Worm (Caenorhabditis elegans): ENCODE measurements around the gene Y73C8C.8.

Gene Y73C8C.8

ce11 chrV:3138488-3138887 lies 24.8 kb upstream of the Y73C8C.8 start, which contains the start of the genes irld-3 and F02C9.1:
Gene irld-3, minus strand, starts transcription at chrV:3138588.
Gene F02C9.1, plus strand, starts transcription at chrV:3138703.
- no peak for TF ChIP-seq F39B2.1 (GFP tag; IDR thresholded peaks at IDR 0.05)
- TF ChIP-seq ztf-25 (GFP tag; IDR thresholded peaks at IDR 0.05): no peak
- no peak for TF ChIP-seq ceh-40 (GFP tag; IDR thresholded peaks at IDR 0.05)
- no peak for TF ChIP-seq ceh-91 (GFP tag; IDR thresholded peaks at IDR 0.05)
- TF ChIP-seq madf-6 (GFP tag; IDR thresholded peaks at IDR 0.05): no peak
- no peak for TF ChIP-seq egl-18 (GFP tag; IDR thresholded peaks at IDR 0.05)
- TF ChIP-seq lag-1 (GFP tag; IDR thresholded peaks at IDR 0.05): no peak
- TF ChIP-seq hmg-1.2 (GFP tag; IDR thresholded peaks at IDR 0.05): no peak

DNA sequence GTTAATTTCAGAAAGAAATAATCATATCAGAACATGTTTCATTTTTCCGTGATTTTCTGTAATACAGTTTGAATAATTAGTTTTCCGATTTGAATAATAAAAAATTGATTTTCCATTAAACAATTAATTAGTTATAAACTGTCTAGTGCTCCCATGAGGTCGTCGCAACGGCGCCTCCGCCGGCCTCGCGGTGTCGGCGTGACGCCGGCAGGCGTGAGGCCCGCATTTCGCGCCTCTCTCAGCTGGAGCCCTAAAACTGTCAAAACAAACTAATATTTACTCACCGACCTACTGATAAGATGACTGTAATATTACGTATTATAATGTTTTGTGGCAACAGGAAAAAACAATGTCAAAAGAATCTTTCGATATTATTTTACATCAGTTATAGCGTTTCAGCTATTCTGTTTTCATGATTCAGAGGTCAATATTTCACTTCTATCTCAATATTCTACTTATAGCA lies 19.7 kb upstream of the Y73C8C.8 start, which contains the start of gene F02C9.2:
TSS of gene F02C9.2 (plus strand) at position 413 of the 463 bp plus-strand sequence.
- TF ChIP-seq snpc-4 (GFP tag; optimal IDR thresholded peaks at IDR 0.05) (no peak), snpc-4 (tag; optimal IDR thresholded peaks at IDR 0.05) (no peak), nhr-27 (tag; optimal IDR thresholded peaks at IDR 0.05) (no peak), zfh-2 (GFP tag; conservative IDR thresholded peaks at IDR 0.05) (peak; percentile 81), B0019.2 (GFP tag; conservative IDR thresholded peaks at IDR 0.05) (no peak), mes-4 (tag; optimal IDR thresholded peaks at IDR 0.05) (no peak), egrh-3 (GFP tag; IDR thresholded peaks at IDR 0.05) (peak; percentile 41; the same call in 1 of the 2 replicates), ceh-58 (GFP tag; IDR thresholded peaks at IDR 0.05) (no peak), tbx-9 (tag; optimal IDR thresholded peaks at IDR 0.05; ENCODE audit: borderline replicate concordance) (no peak), rec-8 (tag; optimal IDR thresholded peaks at IDR 0.05) (no peak)

- TF ChIP-seq egrh-3 (GFP tag; IDR thresholded peaks at IDR 0.05) (peak; percentile 98), ztf-28 (GFP tag; IDR thresholded peaks at IDR 0.05) (0 out of 2 replicates have a peak, but pooled peaks have one; percentile 17), F23B12.7 (tag; optimal IDR thresholded peaks at IDR 0.05; ENCODE audit: insufficient read depth) (no peak), sea-2 (GFP tag; IDR thresholded peaks at IDR 0.05) (peak; percentile 45; the same call in 1 of the 2 replicates), dox-1 (GFP tag; IDR thresholded peaks at IDR 0.05) (peak; percentile 13; the same call in 1 of the 2 replicates), hsf-1 (GFP tag; IDR thresholded peaks at IDR 0.05) (no peak), mcd-1 (GFP tag; IDR thresholded peaks at IDR 0.05) (no peak; the same call in 1 of the 2 replicates), nhr-27 (tag; optimal IDR thresholded peaks at IDR 0.05) (no peak), xnd-1 (tag; optimal IDR thresholded peaks at IDR 0.05) (no peak), lin-26 (GFP tag; IDR thresholded peaks at IDR 0.05) (0 out of 2 replicates have a peak, but pooled peaks have one; percentile 47), zfh-2 (GFP tag; conservative IDR thresholded peaks at IDR 0.05) (peak; percentile 97), F10E7.11 (tag; optimal IDR thresholded peaks at IDR 0.05) (peak; percentile 38), egl-18 (GFP tag; IDR thresholded peaks at IDR 0.05) (no peak), bed-2 (GFP tag; IDR thresholded peaks at IDR 0.05) (peak; percentile 22; the same call in 1 of the 2 replicates), lin-40 (tag; optimal IDR thresholded peaks at IDR 0.05) (no peak), B0336.3 (GFP tag; IDR thresholded peaks at IDR 0.05) (no peak)
Observed at ce11 chrV:3132116-3132515, 18.5 kb upstream of the Y73C8C.8 start.

ce11 chrV:3128803-3129202 lies 15.2 kb upstream of the Y73C8C.8 start, which contains the start of gene tat-6:
Gene tat-6, plus strand, starts transcription at chrV:3129103.
- TF ChIP-seq F23B12.7 (tag; optimal IDR thresholded peaks at IDR 0.05; ENCODE audit: insufficient read depth) (no peak), ceh-27 (GFP tag; optimal IDR thresholded peaks at IDR 0.05) (no peak), ekl-4 (GFP tag; IDR thresholded peaks at IDR 0.05) (no peak), snpc-4 (GFP tag; optimal IDR thresholded peaks at IDR 0.05) (no peak), snpc-4 (tag; optimal IDR thresholded peaks at IDR 0.05) (no peak), atf-7 (tag; optimal IDR thresholded peaks at IDR 0.05) (no peak), nfya-2 (GFP tag; IDR thresholded peaks at IDR 0.05) (no peak), lag-1 (GFP tag; IDR thresholded peaks at IDR 0.05) (no peak), nhr-120 (GFP tag; IDR thresholded peaks at IDR 0.05) (no peak), ceh-79 (tag; optimal IDR thresholded peaks at IDR 0.05) (no peak), akir-1 (GFP tag; optimal IDR thresholded peaks at IDR 0.05) (no peak), ceh-40 (GFP tag; IDR thresholded peaks at IDR 0.05) (no peak), Y53F4B.3 (GFP tag; IDR thresholded peaks at IDR 0.05) (no peak), mxl-1 (tag; optimal IDR thresholded peaks at IDR 0.05) (no peak), F55B11.4 (tag; optimal IDR thresholded peaks at IDR 0.05; ENCODE audit: borderline replicate concordance, insufficient read depth) (no peak), madf-3 (GFP tag; IDR thresholded peaks at IDR 0.05) (no peak), F52B5.7 (tag; optimal IDR thresholded peaks at IDR 0.05) (no peak), Y53G8AR.9 (GFP tag; conservative IDR thresholded peaks at IDR 0.05) (no peak)

Data from whole organism, young adult.